Fruit fly (Drosophila melanogaster) whole organism, adult: Measurements from ENCODE around the gene CG33500.
A peak's percentile ranks its signal among the peaks of the same experiment; 100 is the strongest.

ENCODE experiments used
- CG33017 ChIP-seq: fragments of 200-800 bp; sonication (Bioruptor generic); optimal IDR thresholded peaks from 2 replicates; lab custom pipeline; 2018; ENCODE audit warnings: missing biosample characterization, mild to moderate bottlenecking, missing genetic modification characterization, moderate library complexity
- CG7045 ChIP-seq: fragments of 200-800 bp; sonication (Bioruptor generic); optimal IDR thresholded peaks from 2 replicates; lab custom pipeline; 2017; ENCODE audit warnings: missing biosample characterization, mild to moderate bottlenecking, missing genetic modification characterization
- Hr96 ChIP-seq: fragments of 200-800 bp; sonication (Bioruptor generic); optimal IDR thresholded peaks from 2 replicates; lab custom pipeline; 2016; ENCODE audit warnings: missing biosample characterization, missing genetic modification characterization
- Mnt ChIP-seq: fragments of 200-800 bp; sonication (Bioruptor generic); optimal IDR thresholded peaks from 2 replicates; lab custom pipeline; 2016; ENCODE audit warnings: missing biosample characterization, mild to moderate bottlenecking, missing genetic modification characterization
- bab1 ChIP-seq: fragments of 200-800 bp; sonication (Bioruptor generic); optimal IDR thresholded peaks from 3 replicates; lab custom pipeline; 2019; ENCODE audit warnings: missing biosample characterization, mild to moderate bottlenecking, missing genetic modification characterization, moderate library complexity
- cnc ChIP-seq, 2 experiments: fragments of >200 bp; optimal IDR thresholded peaks; 2 replicates each; lab custom pipeline; 2017
- kay ChIP-seq: fragments of 200-800 bp; sonication (Bioruptor generic); peaks from one replicate; lab custom pipeline; 2016; ENCODE audit warnings: missing biosample characterization, missing genetic modification characterization, borderline replicate concordance
- tj ChIP-seq: fragments of 200-800 bp; sonication (Bioruptor generic); optimal IDR thresholded peaks from 3 replicates; lab custom pipeline; 2017; ENCODE audit warnings: missing biosample characterization, mild to moderate bottlenecking, missing genetic modification characterization, moderate library complexity
- toe ChIP-seq: fragments of 200-800 bp; sonication (Bioruptor generic); optimal IDR thresholded peaks from 2 replicates; lab custom pipeline; 2016; ENCODE audit warnings: missing biosample characterization, missing genetic modification characterization

DNA sequence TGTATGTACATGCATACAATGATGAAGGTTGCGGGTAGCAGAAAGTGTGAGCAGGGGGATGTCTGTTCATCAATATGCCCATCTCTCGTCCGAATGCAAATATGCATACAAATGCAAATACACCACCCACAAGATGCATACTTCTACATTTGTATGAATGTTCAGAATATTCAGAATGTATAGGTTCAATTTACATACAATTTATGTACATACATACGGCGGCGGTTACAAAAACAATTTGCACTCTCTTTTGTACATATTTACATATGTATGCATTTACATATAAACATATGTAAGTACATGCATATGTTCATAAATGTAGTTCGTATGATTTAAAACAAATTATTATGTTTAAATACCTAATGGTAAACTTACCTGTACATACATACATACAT lies 16.6 kb upstream of the CG33500 start:
- TF ChIP-seq toe (GFP tag; lab: Kevin White, UChicago) (no peak), bab1 (no peak), cnc (optimal IDR thresholded peaks at IDR 0.05; lab: Kevin White, UChicago) (no peak), Hr96 (GFP tag; lab: Kevin White, UChicago) (no peak), Mnt (GFP tag; lab: Kevin White, UChicago) (no peak), kay (peak; percentile 70), CG33017 (no peak), CG7045 (GFP tag; lab: Kevin White, UChicago) (no peak), tj (GFP tag; lab: Kevin White, UChicago) (no peak)
